Worm (Caenorhabditis elegans): ENCODE data around the gene R10E4.1.

DNA sequence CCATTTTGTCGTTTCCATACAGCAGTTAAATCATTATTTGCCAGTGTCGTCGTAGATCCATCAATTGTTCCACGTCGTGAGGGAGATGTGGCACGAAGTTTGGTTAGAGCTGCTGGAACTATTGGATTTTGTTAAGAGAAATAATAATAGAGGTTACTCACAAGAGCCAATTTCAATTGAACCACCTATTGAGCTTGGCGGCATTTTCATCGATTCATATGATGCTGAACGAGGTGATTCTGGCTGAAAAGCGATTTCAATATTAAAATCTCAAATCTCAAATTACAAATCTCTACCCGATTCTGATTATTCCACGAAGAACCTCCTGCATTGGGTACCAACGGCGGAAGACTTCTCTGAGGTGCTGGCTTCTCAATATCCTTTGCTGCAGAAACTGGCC is 11.6 kb upstream of the R10E4.1 start:
- TF ChIP-seq ceh-9 (tag; optimal IDR thresholded peaks at IDR 0.05), result no peak
- TF ChIP-seq fkh-10 (GFP tag; optimal IDR thresholded peaks at IDR 0.05), result no peak
- TF ChIP-seq pha-4 (tag; optimal IDR thresholded peaks at IDR 0.05), result no peak
- no peak for TF ChIP-seq C08G9.2 (tag; optimal IDR thresholded peaks at IDR 0.05)
- no peak for TF ChIP-seq odd-2 (tag; optimal IDR thresholded peaks at IDR 0.05)
- no peak for TF ChIP-seq elt-2 (tag; optimal IDR thresholded peaks at IDR 0.05)
- no peak for TF ChIP-seq hlh-13 (GFP tag; optimal IDR thresholded peaks at IDR 0.05)

Data from whole organism, late embryonic.